Worm (Caenorhabditis elegans) whole organism, dauer: ENCODE results near the gene F09C6.12.

ENCODE experiments used
- unc-62 ChIP-seq: sonication (generic microtip); optimal IDR thresholded peaks from 2 replicates; lab custom pipeline; 2017; ENCODE audit warnings: missing biosample characterization, missing genetic modification reagents, missing genetic modification characterization

The F09C6.12 gene

DNA sequence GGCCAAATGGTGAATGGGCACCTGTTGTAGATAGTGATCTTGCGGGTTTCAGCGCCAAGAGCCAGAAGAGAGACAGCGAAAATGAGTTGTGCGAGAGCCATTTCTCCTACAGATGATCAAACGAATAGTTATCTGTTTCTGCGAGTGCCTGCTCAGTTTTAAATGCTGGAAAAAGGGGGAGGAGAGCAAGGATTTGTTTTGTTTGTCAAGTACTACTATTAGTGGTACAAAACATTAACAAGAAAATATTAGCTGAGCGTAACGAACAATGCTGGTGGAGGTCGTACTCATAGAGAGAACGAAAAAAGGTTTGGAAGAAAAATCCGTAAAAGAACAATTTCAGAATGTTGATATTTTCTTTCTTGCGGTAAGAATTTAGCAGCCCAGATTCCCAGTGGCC is 11.3 kb upstream of the F09C6.12 start, which contains the start of gene thn-4:
TSS of gene thn-4 (minus strand) at position 101 of the 400 bp plus-strand sequence.
- TF ChIP-seq unc-62 (GFP tag; lab: Kevin White, UChicago), result no peak

DNA sequence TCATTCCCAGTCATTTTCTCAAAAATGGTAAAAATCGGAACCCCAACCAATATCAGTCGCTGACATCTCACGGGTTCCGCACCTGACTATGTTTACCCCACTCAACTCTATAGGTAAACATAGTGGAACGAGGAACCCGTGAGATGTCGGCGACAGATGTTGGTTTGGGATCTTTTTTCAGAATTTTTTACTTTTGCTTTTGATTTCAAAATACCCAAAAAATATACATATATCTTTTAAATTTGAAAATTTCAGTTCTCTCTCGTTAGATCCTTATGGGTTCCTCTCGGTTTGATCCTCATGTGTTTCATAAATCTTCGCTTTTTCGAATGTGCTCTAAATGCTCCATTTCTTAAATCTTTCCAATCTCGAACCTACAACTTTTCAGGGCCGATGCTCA is 9.0 kb upstream of the F09C6.12 start, which contains the start of gene srw-23:
TSS of gene srw-23 (plus strand) at position 301 of the 400 bp plus-strand sequence.
- TF ChIP-seq unc-62 (GFP tag; lab: Kevin White, UChicago), result no peak

DNA sequence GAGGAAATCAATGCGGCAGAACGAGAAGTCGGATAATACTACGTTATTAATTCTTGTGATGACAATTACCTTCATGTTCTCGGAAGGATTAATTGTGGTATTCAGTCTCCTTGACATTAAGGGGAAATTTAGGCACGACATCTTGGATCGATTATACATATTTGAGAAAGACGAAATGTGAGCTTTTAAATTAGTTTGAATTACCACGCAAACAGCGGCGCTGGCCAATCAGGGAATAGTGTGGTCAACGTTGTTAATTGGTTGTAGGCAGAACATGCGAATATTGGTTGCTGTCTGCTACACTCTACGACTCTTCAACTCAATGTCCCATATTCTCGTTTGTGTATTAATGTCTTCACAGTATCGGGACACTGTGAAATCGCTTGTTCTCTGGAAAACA is 7.7 kb upstream of the F09C6.12 start, which contains the start of gene F49A5.10:
TSS of gene F49A5.10 (plus strand) at position 301 of the 400 bp plus-strand sequence.
- TF ChIP-seq unc-62 (GFP tag; lab: Kevin White, UChicago), result no peak

DNA sequence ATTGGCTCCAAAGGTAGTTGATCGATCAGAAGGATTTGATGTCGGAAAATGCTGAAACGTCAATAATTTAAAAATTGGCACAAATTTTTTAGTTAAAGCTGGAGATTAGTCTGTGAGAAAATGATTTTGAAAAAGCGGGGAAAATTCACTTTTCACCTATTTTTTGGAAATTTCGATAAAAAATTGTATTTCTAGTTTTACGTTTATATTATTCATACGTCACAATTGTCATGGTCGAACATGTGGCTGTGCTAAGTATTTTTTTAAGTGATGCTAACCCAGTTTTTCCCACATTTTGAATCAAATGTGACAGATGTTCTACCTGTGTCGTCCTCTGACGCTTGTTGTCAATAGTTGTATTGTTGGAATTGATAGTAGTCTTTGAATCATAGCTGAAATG is 3.1 kb upstream of the F09C6.12 start:
- TF ChIP-seq unc-62 (GFP tag; lab: Kevin White, UChicago), result no peak

DNA sequence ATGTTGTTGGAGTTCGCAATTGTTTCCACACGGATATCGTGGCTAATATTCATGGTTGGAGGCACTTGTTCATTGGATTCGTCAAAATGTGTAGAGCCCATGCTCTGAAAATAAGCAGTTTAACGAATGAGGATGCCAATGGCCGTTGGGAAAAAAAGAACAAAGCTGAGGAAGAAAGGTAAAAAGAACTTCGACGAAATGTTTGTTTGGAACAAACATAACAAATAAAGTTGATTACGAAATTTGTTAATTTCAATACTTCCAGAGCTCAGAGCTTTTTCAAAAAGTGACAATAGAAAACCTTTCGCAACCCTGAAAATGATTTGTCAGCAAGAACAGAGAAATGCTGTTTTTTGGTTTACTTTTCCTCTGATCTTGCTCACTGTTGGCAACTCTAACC is 2.6 kb upstream of the F09C6.12 start, which contains the start of gene F09C6.3:
TSS of gene F09C6.3 (minus strand) at position 101 of the 400 bp plus-strand sequence.
- no peak for TF ChIP-seq unc-62 (GFP tag; lab: Kevin White, UChicago)

DNA sequence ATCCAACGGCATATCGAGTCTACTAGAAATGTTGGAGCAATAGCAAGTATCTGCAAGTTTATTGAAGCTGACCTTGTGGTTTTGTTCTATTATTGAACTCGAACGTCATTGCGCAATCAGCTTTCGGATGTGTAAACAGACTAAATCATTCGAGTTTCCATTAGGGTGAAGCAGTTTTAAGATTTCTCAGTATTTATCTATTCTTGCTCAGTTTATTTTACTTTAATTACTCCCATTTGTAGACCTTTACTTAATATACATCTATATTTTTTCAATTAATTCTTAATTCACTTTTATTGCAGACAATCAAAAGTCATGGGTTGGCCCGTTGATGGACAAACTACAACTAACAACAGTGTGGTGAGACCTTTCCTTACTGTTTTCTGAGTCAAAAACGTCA is 2.0 kb upstream of the F09C6.12 start, which contains the start of gene F09C6.14:
TSS of gene F09C6.14 (plus strand) at position 301 of the 400 bp plus-strand sequence.
- no peak for TF ChIP-seq unc-62 (GFP tag; lab: Kevin White, UChicago)

DNA sequence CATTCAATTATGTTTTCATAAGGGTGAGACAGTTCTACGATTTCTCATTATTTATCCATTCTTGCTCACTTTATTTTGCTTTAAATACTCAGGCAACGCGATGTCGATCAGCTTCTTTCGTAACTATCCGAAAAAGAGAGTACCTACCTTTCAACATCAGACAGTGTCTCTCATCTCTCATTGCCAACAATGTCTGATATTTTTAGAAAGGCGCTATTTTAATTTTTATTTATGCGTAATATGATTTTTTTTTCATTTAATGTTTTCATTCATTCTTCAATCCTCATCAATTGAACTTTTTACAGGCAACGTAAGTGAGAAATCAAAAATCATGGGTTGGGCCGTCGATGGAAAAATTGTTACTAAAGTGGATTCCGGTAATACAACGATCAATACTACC is 2.1 kb downstream of the F09C6.12 start, which contains the start of gene F09C6.13:
TSS of gene F09C6.13 (plus strand) at position 301 of the 400 bp plus-strand sequence.
- no peak for TF ChIP-seq unc-62 (GFP tag; lab: Kevin White, UChicago)

DNA sequence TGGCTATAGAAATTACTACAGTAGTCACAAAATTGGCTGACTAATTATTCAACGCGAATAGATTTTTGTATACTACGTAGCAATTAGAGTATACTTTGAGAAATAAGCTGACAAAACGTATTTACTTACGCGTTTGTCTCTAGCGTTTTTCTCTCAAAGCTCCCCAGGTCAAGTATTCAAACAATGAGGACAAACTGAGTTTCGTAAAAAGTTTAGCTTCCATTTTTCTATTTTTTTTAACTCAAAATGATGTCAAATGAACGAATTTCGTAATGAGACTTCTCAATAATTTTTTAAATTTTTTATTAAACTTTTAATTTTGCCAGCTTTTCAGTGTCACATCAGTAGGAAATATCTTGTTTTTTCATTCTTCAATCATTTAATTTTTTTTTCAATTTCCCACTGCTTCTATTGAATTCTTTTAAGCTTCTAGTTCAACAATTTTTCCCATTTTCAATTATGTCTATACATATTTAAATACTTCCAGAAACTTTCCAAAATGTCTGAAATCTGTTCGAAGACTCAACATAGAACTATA is 6.2 kb downstream of the F09C6.12 start, which contains the start of the genes ifas-2 and fbxa-44:
TSS of gene ifas-2 (minus strand) at position 101 of the 538 bp plus-strand sequence.
TSS of gene fbxa-44 (plus strand) at position 488 of the 538 bp plus-strand sequence.
- TF ChIP-seq unc-62 (GFP tag; lab: Kevin White, UChicago), result no peak

DNA sequence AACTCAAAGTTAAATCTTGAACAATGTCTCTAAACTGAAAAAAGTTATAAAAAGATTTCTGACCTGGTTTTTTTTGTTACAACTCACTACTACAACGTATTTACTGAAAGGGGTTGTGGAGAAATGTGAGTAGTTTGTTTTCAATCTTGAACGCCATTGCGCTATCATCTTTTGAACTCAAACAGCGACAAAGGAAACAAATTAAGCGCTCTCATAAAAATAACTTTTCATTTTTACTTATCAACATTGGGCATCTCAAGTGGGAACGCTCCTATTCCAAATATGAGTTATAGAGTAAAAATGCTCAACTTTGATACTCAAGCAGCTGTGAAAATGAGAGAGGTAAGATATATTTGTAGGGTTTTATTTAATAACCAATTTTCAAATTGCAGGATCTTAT is 10.8 kb downstream of the F09C6.12 start, which contains the start of gene F09C6.15:
TSS of gene F09C6.15 (plus strand) at position 301 of the 400 bp plus-strand sequence.
- no peak for TF ChIP-seq unc-62 (GFP tag; lab: Kevin White, UChicago)

DNA sequence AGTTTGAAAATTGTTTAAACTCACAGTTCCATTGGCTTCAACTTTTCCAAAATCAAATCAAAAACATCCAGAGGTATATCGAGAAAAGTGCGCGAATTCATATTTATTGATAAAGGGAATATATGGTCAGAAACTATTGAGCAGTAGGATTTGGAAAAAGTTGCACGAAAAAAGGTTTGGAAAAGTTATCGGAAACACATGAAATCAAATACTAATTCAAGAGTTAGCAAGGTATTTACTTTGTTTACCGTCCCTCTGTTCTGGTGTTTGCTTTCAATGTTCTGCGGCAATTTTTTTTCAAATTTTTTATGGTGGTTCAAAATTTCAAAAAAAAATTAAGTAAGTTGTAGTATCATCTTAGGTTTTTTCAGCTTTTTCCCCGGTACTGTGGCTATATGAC is 16.7 kb downstream of the F09C6.12 start, which contains the start of gene fbxa-45:
TSS of gene fbxa-45 (minus strand) at position 101 of the 400 bp plus-strand sequence.
- no peak for TF ChIP-seq unc-62 (GFP tag; lab: Kevin White, UChicago)

DNA sequence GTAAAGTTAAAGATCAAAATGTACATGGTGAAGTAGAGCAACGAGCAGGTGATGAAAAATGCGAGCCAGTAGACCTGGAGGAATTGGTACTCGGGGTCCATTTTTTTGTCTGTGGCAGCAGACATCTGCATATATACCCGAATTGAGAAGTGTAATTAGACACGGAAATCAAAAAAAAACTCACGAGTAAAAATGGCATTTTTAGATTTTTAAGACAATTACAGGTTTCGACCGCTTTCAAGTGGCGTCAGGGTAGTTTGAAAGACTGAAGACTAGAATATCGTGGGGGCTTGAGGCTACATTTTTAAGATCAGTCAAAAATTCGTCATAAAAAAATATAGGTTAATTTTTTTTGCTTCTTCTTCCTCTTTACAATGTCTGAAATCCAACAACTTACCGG is 20.1 kb downstream of the F09C6.12 start, which contains the start of gene srd-68:
TSS of gene srd-68 (minus strand) at position 101 of the 400 bp plus-strand sequence.
- no peak for TF ChIP-seq unc-62 (GFP tag; lab: Kevin White, UChicago)

DNA sequence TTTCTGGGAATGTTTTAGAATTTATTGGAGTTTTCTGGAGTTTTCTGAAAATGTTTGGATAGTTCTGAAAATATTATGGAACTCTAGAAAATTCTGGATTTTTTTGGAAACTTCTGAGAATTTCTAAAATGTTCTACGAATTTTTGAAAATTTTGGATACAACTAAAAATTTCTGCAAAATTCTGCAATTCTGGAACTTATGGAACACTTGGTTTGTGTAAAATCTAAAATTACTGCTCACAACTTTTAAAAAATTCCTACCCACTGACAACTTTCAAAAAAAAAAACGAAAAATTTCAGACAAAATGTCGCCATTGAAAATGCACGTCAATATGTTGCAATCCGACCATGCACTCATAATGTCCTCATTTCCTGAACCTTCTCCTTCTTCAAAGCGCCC is 21.9 kb downstream of the F09C6.12 start, which contains the start of gene nhr-262:
TSS of gene nhr-262 (plus strand) at position 301 of the 400 bp plus-strand sequence.
- no peak for TF ChIP-seq unc-62 (GFP tag; lab: Kevin White, UChicago)

DNA sequence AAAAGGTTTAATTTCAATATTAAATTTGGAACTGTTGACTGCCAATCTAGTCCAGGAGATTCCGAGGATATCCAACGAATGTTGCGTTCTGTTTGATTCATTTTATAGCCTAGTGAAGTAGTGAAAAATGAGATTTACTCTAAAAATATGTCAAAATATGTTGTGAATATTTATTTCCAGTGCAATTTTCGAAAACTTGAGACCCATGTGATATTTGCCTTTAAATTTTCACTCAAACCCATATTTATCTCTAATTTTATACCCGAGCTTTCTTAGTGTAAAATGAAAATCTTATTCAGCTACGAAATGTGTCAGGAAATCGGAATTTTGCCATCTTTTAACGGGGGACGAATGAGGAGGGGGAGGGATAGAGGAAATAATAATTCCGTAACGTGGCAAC is 27.2 kb downstream of the F09C6.12 start, which contains the start of gene F09C6.16:
TSS of gene F09C6.16 (minus strand) at position 101 of the 400 bp plus-strand sequence.
- no peak for TF ChIP-seq unc-62 (GFP tag; lab: Kevin White, UChicago)

DNA sequence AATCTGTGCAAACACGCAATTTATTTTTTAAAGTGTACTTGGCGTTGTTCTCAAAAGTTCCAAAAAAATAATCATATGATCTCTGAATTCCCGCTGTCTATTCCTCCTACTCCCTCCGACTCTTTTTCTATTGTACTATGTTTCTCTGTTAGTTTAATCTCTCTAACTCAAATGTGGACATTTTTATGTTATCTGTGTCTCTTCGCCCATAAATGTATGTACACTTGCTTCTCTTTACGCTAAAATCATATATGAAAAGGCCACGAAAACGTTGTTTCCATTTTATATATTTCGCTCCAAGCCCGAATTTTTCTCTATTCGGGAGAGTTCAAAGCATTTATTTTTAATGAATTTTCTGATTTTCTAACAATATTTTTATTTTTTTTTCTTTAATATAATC is 28.2 kb downstream of the F09C6.12 start:
- TF ChIP-seq unc-62 (GFP tag; lab: Kevin White, UChicago), result no peak

DNA sequence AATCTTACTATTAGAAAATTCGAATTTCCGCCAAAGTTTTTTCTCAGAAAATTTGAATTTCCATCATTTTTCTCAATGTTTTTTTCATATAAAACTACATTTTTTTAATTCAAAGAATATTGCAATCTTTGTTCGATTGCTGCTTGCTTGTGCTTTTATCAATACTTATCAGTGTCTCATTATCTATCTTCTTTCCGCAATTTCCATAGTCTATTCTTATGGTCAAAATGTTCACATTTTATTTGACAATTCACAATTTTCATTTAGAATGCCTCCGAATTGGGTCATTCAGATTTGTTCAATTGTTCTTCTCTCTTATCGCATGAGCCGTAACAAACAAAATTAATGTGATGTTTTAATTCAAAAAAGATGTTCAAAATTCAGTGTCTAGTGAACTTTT is 28.6 kb downstream of the F09C6.12 start:
- no peak for TF ChIP-seq unc-62 (GFP tag; lab: Kevin White, UChicago)

DNA sequence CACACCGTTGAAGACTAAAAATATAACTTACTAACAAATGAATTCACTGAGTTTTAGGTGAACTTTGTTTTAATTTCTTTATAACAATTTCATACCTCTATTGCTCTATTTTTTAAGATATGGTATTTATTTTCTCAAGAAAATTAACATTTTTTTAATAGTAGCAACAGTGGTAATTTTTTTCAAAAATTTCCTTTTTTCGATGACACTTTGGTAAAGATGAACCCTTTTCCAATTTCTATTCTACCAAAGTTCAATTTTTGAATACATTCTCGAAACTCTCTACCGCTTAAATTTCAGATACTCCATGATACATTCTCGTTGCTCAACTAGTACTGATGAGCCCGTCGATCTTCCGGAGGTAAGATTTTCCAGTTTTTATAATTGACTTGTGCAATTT is 29.3 kb downstream of the F09C6.12 start, which contains the start of gene nhr-116:
TSS of gene nhr-116 (plus strand) at position 301 of the 400 bp plus-strand sequence.
- TF ChIP-seq unc-62 (GFP tag; lab: Kevin White, UChicago), result no peak
